Fruit fly (Drosophila melanogaster) whole organism, embryonic: ENCODE results near the gene raw.
A peak's percentile ranks its signal among the peaks of the same experiment; 100 is the strongest.

Experiments
- ATbp ChIP-seq: fragments of 200-800 bp; sonication (Bioruptor generic); optimal IDR thresholded peaks from 2 replicates; lab custom pipeline; 2017; ENCODE audit warnings: missing biosample characterization, mild to moderate bottlenecking, missing genetic modification characterization, missing genetic modification reagents
- CG1024 ChIP-seq: fragments of 200-800 bp; sonication (Bioruptor generic); IDR thresholded peaks from 2 replicates; pipeline ENCODE4 v1.3.6; 2022; ENCODE audit warnings: missing biosample characterization, missing genetic modification characterization
- CG11085 ChIP-seq: fragments of 200-800 bp; sonication (Bioruptor generic); IDR thresholded peaks from 2 replicates; pipeline ENCODE4 v1.3.6; 2022; ENCODE audit warnings: missing biosample characterization, missing genetic modification characterization
- CG11398 ChIP-seq: fragments of 200-800 bp; sonication (Bioruptor generic); optimal IDR thresholded peaks from 2 replicates; lab custom pipeline; 2016; ENCODE audit warnings: missing biosample characterization, missing genetic modification characterization
- CG11696 ChIP-seq: fragments of 200-800 bp; sonication (Bioruptor generic); IDR thresholded peaks from 2 replicates; pipeline ENCODE4 v1.3.6; 2022; ENCODE audit warnings: missing biosample characterization, missing genetic modification characterization
- CG12104 ChIP-seq: fragments of 200-800 bp; sonication (Bioruptor generic); optimal IDR thresholded peaks from 3 replicates; lab custom pipeline; 2016; ENCODE audit warnings: missing biosample characterization, missing genetic modification characterization
- CG12236 ChIP-seq: fragments of 200-800 bp; sonication (Bioruptor generic); optimal IDR thresholded peaks from 2 replicates; lab custom pipeline; 2016; ENCODE audit warnings: missing biosample characterization, missing genetic modification characterization
- CG12769 ChIP-seq: fragments of 200-800 bp; sonication (Bioruptor generic); optimal IDR thresholded peaks from 2 replicates; lab custom pipeline; 2019; ENCODE audit warnings: missing biosample characterization, mild to moderate bottlenecking, missing genetic modification characterization, moderate library complexity
- CG13123 ChIP-seq: fragments of 200-800 bp; sonication (Bioruptor generic); optimal IDR thresholded peaks from 2 replicates; lab custom pipeline; 2016; ENCODE audit warnings: missing biosample characterization, missing genetic modification characterization
- CG15073 ChIP-seq: fragments of 200-800 bp; sonication (Bioruptor generic); optimal IDR thresholded peaks from 2 replicates; lab custom pipeline; 2016; ENCODE audit warnings: missing biosample characterization, missing genetic modification characterization
- CG17328 ChIP-seq: fragments of 200-800 bp; sonication (Bioruptor generic); IDR thresholded peaks from 2 replicates; pipeline ENCODE4 v1.3.6; 2022; ENCODE audit warnings: missing biosample characterization, missing genetic modification characterization
- CG2129 ChIP-seq: fragments of 200-800 bp; sonication (Bioruptor generic); IDR thresholded peaks from 2 replicates; pipeline ENCODE4 v1.3.6; 2022; ENCODE audit warnings: missing biosample characterization, missing genetic modification characterization; ENCODE audit not compliant: partially characterized antibody
- CG2202 ChIP-seq: fragments of 200-800 bp; sonication (Bioruptor generic); optimal IDR thresholded peaks from 2 replicates; lab custom pipeline; 2018; ENCODE audit warnings: missing biosample characterization, mild to moderate bottlenecking, missing genetic modification characterization
- CG30431 ChIP-seq: fragments of 200-800 bp; sonication (Bioruptor generic); optimal IDR thresholded peaks from 2 replicates; lab custom pipeline; 2017; ENCODE audit warnings: missing biosample characterization, missing genetic modification characterization
- CG34224 ChIP-seq: fragments of 200-800 bp; sonication (Bioruptor generic); IDR thresholded peaks from 3 replicates; pipeline ENCODE4 v1.3.6; 2022; ENCODE audit warnings: missing biosample characterization, missing genetic modification characterization; ENCODE audit not compliant: partially characterized antibody
- CG5245 ChIP-seq: fragments of 200-800 bp; sonication (Bioruptor generic); optimal IDR thresholded peaks from 3 replicates; lab custom pipeline; 2016; ENCODE audit warnings: missing biosample characterization, missing genetic modification characterization
- CG7271 ChIP-seq: fragments of 200-800 bp; sonication (Bioruptor generic); optimal IDR thresholded peaks from 2 replicates; lab custom pipeline; 2018; ENCODE audit warnings: missing biosample characterization, mild to moderate bottlenecking, missing genetic modification characterization, moderate library complexity
- CG8478 ChIP-seq: fragments of >200 bp; optimal IDR thresholded peaks from 2 replicates; lab custom pipeline; 2018
- CG8944 ChIP-seq: fragments of 200-800 bp; sonication (Bioruptor generic); optimal IDR thresholded peaks from 3 replicates; lab custom pipeline; 2016; ENCODE audit warnings: missing biosample characterization, missing genetic modification characterization
- Dad ChIP-seq: fragments of 200-800 bp; sonication (Bioruptor generic); optimal IDR thresholded peaks from 3 replicates; lab custom pipeline; 2016; ENCODE audit warnings: missing biosample characterization, missing genetic modification characterization
- Hmx ChIP-seq: fragments of 200-800 bp; sonication (Bioruptor generic); optimal IDR thresholded peaks from 2 replicates; lab custom pipeline; 2016; ENCODE audit warnings: missing biosample characterization, missing genetic modification characterization
- Hr51 ChIP-seq, 2 experiments: fragments of 200-800 bp; sonication (Bioruptor generic); optimal IDR thresholded peaks; 2 replicates in 1 of 2; 3 replicates in 1 of 2; lab custom pipeline; 2016 to 2018; ENCODE audit warnings: missing biosample characterization in 2 of 2, missing genetic modification characterization in 2 of 2, mild to moderate bottlenecking in 1 of 2, moderate library complexity in 1 of 2
- Mrtf ChIP-seq: fragments of 200-800 bp; sonication (Bioruptor generic); IDR thresholded peaks from 3 replicates; pipeline ENCODE4 v1.3.6; 2022; ENCODE audit warnings: missing biosample characterization, missing genetic modification characterization
- Nf-YA ChIP-seq: fragments of 200-800 bp; sonication (Bioruptor generic); IDR thresholded peaks from 2 replicates; pipeline ENCODE4 v1.3.6; 2022; ENCODE audit warnings: missing biosample characterization, missing genetic modification characterization
- NfI ChIP-seq: fragments of 200-800 bp; sonication (Bioruptor generic); optimal IDR thresholded peaks from 3 replicates; lab custom pipeline; 2018; ENCODE audit warnings: missing biosample characterization, mild to moderate bottlenecking, missing genetic modification characterization, moderate library complexity
- Trl ChIP-seq, 3 experiments: fragments of >200 bp in 2 of 3; fragments of 200-800 bp in 1 of 3; sonication (Bioruptor generic) in 1 of 3; optimal IDR thresholded peaks; 2 replicates in 1 of 3; 3 replicates in 2 of 3; lab custom pipeline; 2016 to 2017; ENCODE audit warnings: missing biosample characterization in 1 of 3, missing genetic modification characterization in 1 of 3
- ac ChIP-seq: fragments of 200-800 bp; sonication (Bioruptor generic); optimal IDR thresholded peaks from 3 replicates; lab custom pipeline; 2017; ENCODE audit warnings: missing biosample characterization, mild to moderate bottlenecking, missing genetic modification characterization
- ap ChIP-seq: fragments of 200-800 bp; sonication (Bioruptor generic); IDR thresholded peaks from 2 replicates; pipeline ENCODE4 v1.3.6; 2022; ENCODE audit warnings: missing biosample characterization, missing genetic modification characterization
- ara ChIP-seq: fragments of 200-800 bp; sonication (Bioruptor generic); IDR thresholded peaks from 2 replicates; pipeline ENCODE4 v1.3.6; 2022; ENCODE audit warnings: missing biosample characterization, missing genetic modification characterization
- ase ChIP-seq: fragments of 200-800 bp; sonication (Bioruptor generic); IDR thresholded peaks from 3 replicates; pipeline ENCODE4 v1.3.6; 2022; ENCODE audit warnings: missing biosample characterization, missing genetic modification characterization
- bigmax ChIP-seq: fragments of 200-800 bp; sonication (Bioruptor generic); optimal IDR thresholded peaks from 2 replicates; lab custom pipeline; 2018; ENCODE audit warnings: missing biosample characterization, mild to moderate bottlenecking, missing genetic modification characterization
- eyg ChIP-seq: fragments of 200-800 bp; sonication (Bioruptor generic); optimal IDR thresholded peaks from 3 replicates; lab custom pipeline; 2016; ENCODE audit warnings: missing biosample characterization, missing genetic modification characterization
- fd96Cb ChIP-seq: fragments of 200-800 bp; sonication (Bioruptor generic); optimal IDR thresholded peaks from 2 replicates; lab custom pipeline; 2018; ENCODE audit warnings: missing biosample characterization, mild to moderate bottlenecking, missing genetic modification characterization, moderate library complexity
- fru ChIP-seq: fragments of >200 bp; optimal IDR thresholded peaks from 2 replicates; lab custom pipeline; 2017
- grau ChIP-seq: fragments of 200-800 bp; optimal IDR thresholded peaks from 3 replicates; lab custom pipeline; 2019; ENCODE audit warnings: missing biosample characterization, mild to moderate bottlenecking, missing genetic modification characterization, moderate library complexity
- hkb ChIP-seq, 2 experiments: fragments of 200-800 bp in 1 of 2; fragments of >200 bp in 1 of 2; sonication (Bioruptor generic) in 1 of 2; IDR thresholded peaks in 1 of 2; optimal IDR thresholded peaks in 1 of 2; 2 replicates each; pipeline versions ENCODE4 v1.3.6 to Lab custom; 2017 to 2022; ENCODE audit warnings: missing biosample characterization in 1 of 2, missing genetic modification characterization in 1 of 2
- jigr1 ChIP-seq: fragments of 200-800 bp; sonication (Bioruptor generic); IDR thresholded peaks from 3 replicates; pipeline ENCODE4 v1.3.6; 2022; ENCODE audit warnings: missing biosample characterization, missing genetic modification characterization
- knrl ChIP-seq: fragments of 200-800 bp; sonication (Bioruptor generic); IDR thresholded peaks from 3 replicates; pipeline ENCODE4 v1.3.6; 2022; ENCODE audit warnings: missing biosample characterization, missing genetic modification characterization; ENCODE audit not compliant: partially characterized antibody
- lab ChIP-seq: fragments of 200-800 bp; sonication (Bioruptor generic); optimal IDR thresholded peaks from 3 replicates; lab custom pipeline; 2017; ENCODE audit warnings: missing biosample characterization, missing genetic modification characterization, mild to moderate bottlenecking, moderate library complexity, missing genetic modification reagents
- lbe ChIP-seq: fragments of 200-800 bp; sonication (Bioruptor generic); optimal IDR thresholded peaks from 2 replicates; lab custom pipeline; 2016; ENCODE audit warnings: missing biosample characterization, mild to moderate bottlenecking, missing genetic modification characterization
- lilli ChIP-seq: fragments of 200-800 bp; sonication (Bioruptor generic); optimal IDR thresholded peaks from 3 replicates; lab custom pipeline; 2016; ENCODE audit warnings: missing biosample characterization, missing genetic modification characterization
- pan ChIP-seq, 4 experiments: fragments of >200 bp in 3 of 4; fragments of 200-800 bp in 1 of 4; sonication (Bioruptor generic) in 1 of 4; optimal IDR thresholded peaks in 3 of 4; IDR thresholded peaks in 1 of 4; 2 replicates each; pipeline versions ENCODE4 v1.3.6 to Lab custom; 2017 to 2022; ENCODE audit warnings: missing biosample characterization in 2 of 4, missing genetic modification characterization in 2 of 4, mixed read lengths in 1 of 4
- phol ChIP-seq: fragments of 200-800 bp; sonication (Bioruptor generic); optimal IDR thresholded peaks from 3 replicates; lab custom pipeline; 2018; ENCODE audit warnings: missing biosample characterization, mild to moderate bottlenecking, missing genetic modification characterization, moderate library complexity
- prd ChIP-seq, 3 experiments: fragments of >200 bp in 2 of 3; fragments of 200-800 bp in 1 of 3; sonication (Bioruptor generic) in 1 of 3; optimal IDR thresholded peaks in 2 of 3; IDR thresholded peaks in 1 of 3; 2 replicates in 2 of 3; 3 replicates in 1 of 3; pipeline versions ENCODE4 v1.3.6 to Lab custom; 2017 to 2022; ENCODE audit warnings: missing biosample characterization in 1 of 3, missing genetic modification characterization in 1 of 3
- psq ChIP-seq: fragments of 200-800 bp; sonication (Bioruptor generic); optimal IDR thresholded peaks from 2 replicates; lab custom pipeline; 2017; ENCODE audit warnings: missing biosample characterization, missing genetic modification characterization
- sd ChIP-seq: fragments of 200-800 bp; sonication (Bioruptor generic); optimal IDR thresholded peaks from 3 replicates; lab custom pipeline; 2018; ENCODE audit warnings: missing biosample characterization, mild to moderate bottlenecking, missing genetic modification characterization, moderate library complexity
- tap ChIP-seq: fragments of 200-800 bp; optimal IDR thresholded peaks from 3 replicates; lab custom pipeline; 2019; ENCODE audit warnings: missing biosample characterization, mild to moderate bottlenecking, missing genetic modification characterization, moderate library complexity
- ttk ChIP-seq: fragments of 200-800 bp; sonication (Bioruptor generic); IDR thresholded peaks from 2 replicates; pipeline ENCODE4 v2.1.2; 2022; ENCODE audit warnings: missing biosample characterization, missing genetic modification characterization
- vnd ChIP-seq: fragments of 200-800 bp; sonication (Bioruptor generic); IDR thresholded peaks from 3 replicates; pipeline ENCODE4 v1.3.6; 2022; ENCODE audit warnings: missing biosample characterization, missing genetic modification characterization; ENCODE audit not compliant: partially characterized antibody

The raw gene

DNA sequence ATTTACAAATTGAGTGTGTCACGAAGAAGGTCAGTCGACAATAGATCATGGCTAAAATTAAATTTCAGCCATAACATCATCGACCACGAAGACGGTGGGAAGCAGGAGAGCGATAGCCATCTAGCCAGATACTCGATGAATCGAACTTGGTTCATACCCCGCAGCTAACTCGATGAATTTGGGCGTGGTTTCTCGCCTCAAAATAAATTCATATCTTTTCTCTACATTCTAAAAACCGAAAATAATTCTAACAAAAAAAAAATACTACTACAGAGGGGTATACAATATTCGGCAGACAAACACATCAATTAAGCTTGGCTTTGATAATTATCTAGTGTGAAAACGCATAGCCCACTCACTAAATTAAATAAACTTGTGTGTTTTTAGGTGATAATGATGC lies 7.8 kb downstream of the raw start (continued):
- no peak for TF ChIP-seq ac (GFP tag; lab: Kevin White, UChicago)
- no peak for TF ChIP-seq vnd (GFP tag; lab: Robert Waterston, UW)
- no peak for TF ChIP-seq CG11398 (GFP tag; lab: Kevin White, UChicago)
- TF ChIP-seq grau (tag; lab: Kevin White, UChicago), result no peak
- TF ChIP-seq CG11085 (GFP tag; lab: Robert Waterston, UW), result no peak
- TF ChIP-seq ttk (GFP tag; lab: Robert Waterston, UW), result no peak
- TF ChIP-seq CG17328 (GFP tag; lab: Robert Waterston, UW), result no peak
- no peak for TF ChIP-seq CG5245 (GFP tag; lab: Kevin White, UChicago)
- TF ChIP-seq ATbp, result no peak
- TF ChIP-seq lilli (GFP tag; lab: Kevin White, UChicago), result peak; percentile 34
- no peak for TF ChIP-seq CG2202
- no peak for TF ChIP-seq ap (GFP tag; lab: Robert Waterston, UW)
- 0 out of 2 replicates have a peak, but pooled peaks have one; percentile 21 for TF ChIP-seq CG1024 (GFP tag; lab: Robert Waterston, UW)
- TF ChIP-seq fd96Cb (tag; lab: Kevin White, UChicago), result peak; percentile 15
- no peak for TF ChIP-seq CG7271 (tag; lab: Kevin White, UChicago)
- no peak for TF ChIP-seq CG8478
- no peak for TF ChIP-seq Trl (optimal IDR thresholded peaks at IDR 0.05; lab: Kevin White, UChicago)
- no peak for TF ChIP-seq Trl (GFP tag; optimal IDR thresholded peaks at IDR 0.05; lab: Kevin White, UChicago)
- no peak for TF ChIP-seq CG11696
- no peak for TF ChIP-seq fru (lab: Kevin White, UChicago)
- peak in 1 of 2 experiments; percentile 46 for TF ChIP-seq Hr51 (GFP tag; optimal IDR thresholded peaks at IDR 0.05; lab: Kevin White, UChicago)
- TF ChIP-seq pan (optimal IDR thresholded peaks at IDR 0.05; lab: Kevin White, UChicago), result no peak
- TF ChIP-seq pan (GFP tag; optimal IDR thresholded peaks at IDR 0.05 in 1 of 2, IDR thresholded peaks at IDR 0.05 in 1 of 2), result peak in 1 of 2 experiments; percentile 66
- TF ChIP-seq lab, result peak; percentile 51
- TF ChIP-seq bigmax (GFP tag; lab: Kevin White, UChicago), result no peak
- TF ChIP-seq CG12104 (GFP tag; lab: Kevin White, UChicago), result no peak
- TF ChIP-seq psq (GFP tag; lab: Kevin White, UChicago), result no peak
- no peak for TF ChIP-seq hkb (optimal IDR thresholded peaks at IDR 0.05; lab: Kevin White, UChicago)
- peak; percentile 63 for TF ChIP-seq hkb (GFP tag; IDR thresholded peaks at IDR 0.05; lab: Robert Waterston, UW)
- no peak for TF ChIP-seq knrl (GFP tag; lab: Robert Waterston, UW)
- TF ChIP-seq sd (tag; lab: Kevin White, UChicago), result no peak
- TF ChIP-seq CG34224 (GFP tag; lab: Robert Waterston, UW), result no peak
- no peak for TF ChIP-seq eyg
- TF ChIP-seq phol (tag; lab: Kevin White, UChicago), result peak; percentile 23
- TF ChIP-seq NfI, result no peak
- no peak for TF ChIP-seq CG15073 (GFP tag; lab: Kevin White, UChicago)
- TF ChIP-seq prd (optimal IDR thresholded peaks at IDR 0.05; lab: Kevin White, UChicago), result no peak
- TF ChIP-seq prd (GFP tag; IDR thresholded peaks at IDR 0.05; lab: Robert Waterston, UW), result peak; percentile 74
- TF ChIP-seq ase (GFP tag; lab: Robert Waterston, UW), result peak; percentile 50; the same call in 1 of the 3 replicates
- TF ChIP-seq CG8944 (GFP tag; lab: Kevin White, UChicago), result no peak
- no peak for TF ChIP-seq tap (tag; lab: Kevin White, UChicago)
- peak; percentile 33; the same call in 1 of the 2 replicates for TF ChIP-seq Nf-YA (GFP tag; lab: Robert Waterston, UW)
- TF ChIP-seq Mrtf (GFP tag; lab: Robert Waterston, UW), result no peak
- peak; percentile 69 for TF ChIP-seq CG12769 (tag; lab: Kevin White, UChicago)
- no peak for TF ChIP-seq CG12236 (GFP tag; lab: Kevin White, UChicago)
- TF ChIP-seq jigr1 (GFP tag; lab: Robert Waterston, UW), result no peak
- no peak for TF ChIP-seq CG13123 (GFP tag; lab: Kevin White, UChicago)
- no peak for TF ChIP-seq Hmx (GFP tag; lab: Kevin White, UChicago)
- TF ChIP-seq lbe (GFP tag; lab: Kevin White, UChicago), result no peak
- no peak for TF ChIP-seq Dad (GFP tag; lab: Kevin White, UChicago)
- TF ChIP-seq ara (GFP tag; lab: Robert Waterston, UW), result 0 out of 2 replicates have a peak, but pooled peaks have one; percentile 28
- TF ChIP-seq CG2129 (GFP tag; lab: Robert Waterston, UW), result no peak
- TF ChIP-seq CG30431 (GFP tag; lab: Kevin White, UChicago), result no peak
